Fruit fly (Drosophila melanogaster) whole organism, prepupa: ENCODE data around the gene CG33098.
A peak's percentile ranks its signal among the peaks of the same experiment; 100 is the strongest.

Source experiments
- Blimp-1 ChIP-seq: fragments of 200-800 bp; sonication (Bioruptor generic); optimal IDR thresholded peaks from 3 replicates; lab custom pipeline; 2017; ENCODE audit warnings: missing biosample characterization, missing genetic modification characterization, mild to moderate bottlenecking, moderate library complexity, missing genetic modification reagents
- CG10669 ChIP-seq: fragments of 200-800 bp; sonication (Bioruptor generic); optimal IDR thresholded peaks from 3 replicates; lab custom pipeline; 2018; ENCODE audit warnings: missing biosample characterization, mild to moderate bottlenecking, missing genetic modification characterization, moderate library complexity
- CG11762 ChIP-seq: fragments of 200-800 bp; sonication (Bioruptor generic); optimal IDR thresholded peaks from 3 replicates; lab custom pipeline; 2016; ENCODE audit warnings: missing biosample characterization, missing genetic modification characterization; ENCODE audit not compliant: insufficient read depth
- CG11902 ChIP-seq: fragments of 200-800 bp; sonication (Bioruptor generic); optimal IDR thresholded peaks from 3 replicates; lab custom pipeline; 2016; ENCODE audit warnings: missing biosample characterization, missing genetic modification characterization
- CG1621 ChIP-seq: fragments of 200-800 bp; sonication (Bioruptor generic); optimal IDR thresholded peaks from 3 replicates; lab custom pipeline; 2018; ENCODE audit warnings: missing biosample characterization, mild to moderate bottlenecking, missing genetic modification characterization
- CG3032 ChIP-seq: fragments of 200-800 bp; optimal IDR thresholded peaks from 2 replicates; lab custom pipeline; 2019; ENCODE audit warnings: missing biosample characterization, mild to moderate bottlenecking, missing genetic modification characterization, moderate library complexity
- CG34406 ChIP-seq: fragments of 200-800 bp; sonication (Bioruptor generic); optimal IDR thresholded peaks from 3 replicates; lab custom pipeline; 2016; ENCODE audit warnings: missing biosample characterization, missing genetic modification characterization
- CG3919 ChIP-seq: fragments of 200-800 bp; sonication (Bioruptor generic); optimal IDR thresholded peaks from 3 replicates; lab custom pipeline; 2016; ENCODE audit warnings: missing biosample characterization, missing genetic modification characterization
- CG4318 ChIP-seq: fragments of 200-800 bp; sonication (Bioruptor generic); optimal IDR thresholded peaks from 3 replicates; lab custom pipeline; 2017; ENCODE audit warnings: missing biosample characterization, mild to moderate bottlenecking, missing genetic modification characterization
- CG6163 ChIP-seq: fragments of 200-800 bp; sonication (Bioruptor generic); IDR thresholded peaks from 3 replicates; pipeline ENCODE4 v1.3.6; 2022; ENCODE audit warnings: missing biosample characterization, missing genetic modification characterization
- CG6276 ChIP-seq: fragments of 200-800 bp; sonication (Bioruptor generic); optimal IDR thresholded peaks from 2 replicates; lab custom pipeline; 2017; ENCODE audit warnings: missing biosample characterization, mild to moderate bottlenecking, missing genetic modification characterization
- CG6792 ChIP-seq: fragments of 200-800 bp; sonication (Bioruptor generic); optimal IDR thresholded peaks from 3 replicates; lab custom pipeline; 2016; ENCODE audit warnings: missing biosample characterization, missing genetic modification characterization
- CG6808 ChIP-seq: fragments of 200-800 bp; sonication (Bioruptor generic); optimal IDR thresholded peaks from 3 replicates; lab custom pipeline; 2017; ENCODE audit warnings: missing biosample characterization, missing genetic modification characterization, mild to moderate bottlenecking, moderate library complexity, missing genetic modification reagents
- CG7368 ChIP-seq: fragments of 200-800 bp; sonication (Bioruptor generic); optimal IDR thresholded peaks from 3 replicates; lab custom pipeline; 2016; ENCODE audit warnings: missing biosample characterization, missing genetic modification characterization
- CG8119 ChIP-seq: fragments of 200-800 bp; sonication (Bioruptor generic); IDR thresholded peaks from 3 replicates; pipeline ENCODE4 v1.3.6; 2022; ENCODE audit warnings: missing biosample characterization, missing genetic modification characterization
- CG8319 ChIP-seq: fragments of 200-800 bp; sonication (Bioruptor generic); optimal IDR thresholded peaks from 3 replicates; lab custom pipeline; 2016; ENCODE audit warnings: missing biosample characterization, missing genetic modification characterization
- Eip78C ChIP-seq: fragments of 200-800 bp; sonication (Bioruptor generic); peaks from one replicate; lab custom pipeline; 2016; ENCODE audit warnings: missing biosample characterization, missing genetic modification characterization
- Eip93F ChIP-seq: fragments of 200-800 bp; sonication (Bioruptor generic); optimal IDR thresholded peaks from 2 replicates; lab custom pipeline; 2016; ENCODE audit warnings: missing biosample characterization, mild to moderate bottlenecking, missing genetic modification characterization
- Ets21C ChIP-seq: fragments of 200-800 bp; sonication (Bioruptor generic); optimal IDR thresholded peaks from 3 replicates; lab custom pipeline; 2016; ENCODE audit warnings: missing biosample characterization, missing genetic modification characterization
- Hr4 ChIP-seq: fragments of 200-800 bp; sonication (Bioruptor generic); optimal IDR thresholded peaks from 3 replicates; lab custom pipeline; 2016; ENCODE audit warnings: missing biosample characterization, missing genetic modification characterization
- Lpt ChIP-seq: fragments of 200-800 bp; sonication (Bioruptor generic); optimal IDR thresholded peaks from 3 replicates; lab custom pipeline; 2016; ENCODE audit warnings: missing biosample characterization, missing genetic modification characterization
- OdsH ChIP-seq: fragments of 200-800 bp; sonication (Bioruptor generic); optimal IDR thresholded peaks from 3 replicates; lab custom pipeline; 2016; ENCODE audit warnings: missing biosample characterization, missing genetic modification characterization
- Smox ChIP-seq: fragments of 200-800 bp; sonication (Bioruptor generic); optimal IDR thresholded peaks from 3 replicates; lab custom pipeline; 2016; ENCODE audit warnings: missing biosample characterization, missing genetic modification characterization
- Sox15 ChIP-seq: fragments of 200-800 bp; sonication (Bioruptor generic); optimal IDR thresholded peaks from 3 replicates; lab custom pipeline; 2016; ENCODE audit warnings: missing biosample characterization, missing genetic modification characterization
- achi ChIP-seq: fragments of 200-800 bp; sonication (Bioruptor generic); optimal IDR thresholded peaks from 3 replicates; lab custom pipeline; 2016; ENCODE audit warnings: missing biosample characterization, missing genetic modification characterization
- dsx ChIP-seq: fragments of 200-800 bp; optimal IDR thresholded peaks from 3 replicates; lab custom pipeline; 2019; ENCODE audit warnings: missing biosample characterization, mild to moderate bottlenecking, missing genetic modification characterization, moderate library complexity; ENCODE audit not compliant: poor library complexity, severe bottlenecking
- eg ChIP-seq: fragments of 200-800 bp; sonication (Bioruptor generic); IDR thresholded peaks from 3 replicates; pipeline ENCODE4 v1.3.6; 2022; ENCODE audit warnings: missing biosample characterization, missing genetic modification characterization
- fd59A ChIP-seq: fragments of 200-800 bp; sonication (Bioruptor generic); optimal IDR thresholded peaks from 2 replicates; lab custom pipeline; 2017; ENCODE audit warnings: missing biosample characterization, mild to moderate bottlenecking, missing genetic modification characterization, missing genetic modification reagents
- fkh ChIP-seq: fragments of 200-800 bp; sonication (Bioruptor generic); optimal IDR thresholded peaks from 3 replicates; lab custom pipeline; 2017; ENCODE audit warnings: missing biosample characterization, mild to moderate bottlenecking, missing genetic modification characterization, moderate library complexity
- lz ChIP-seq: fragments of 200-800 bp; sonication (Bioruptor generic); optimal IDR thresholded peaks from 3 replicates; lab custom pipeline; 2016; ENCODE audit warnings: missing biosample characterization, missing genetic modification characterization
- net ChIP-seq: fragments of 200-800 bp; sonication (Bioruptor generic); optimal IDR thresholded peaks from 3 replicates; lab custom pipeline; 2016; ENCODE audit warnings: missing biosample characterization, missing genetic modification characterization
- pdm3 ChIP-seq: fragments of 200-800 bp; sonication (Bioruptor generic); optimal IDR thresholded peaks from 3 replicates; lab custom pipeline; 2016; ENCODE audit warnings: missing biosample characterization, missing genetic modification characterization
- salr ChIP-seq, 2 experiments: fragments of 200-800 bp; sonication (Bioruptor generic); optimal IDR thresholded peaks; 3 replicates each; lab custom pipeline; 2016 to 2018; ENCODE audit warnings: missing biosample characterization in 2 of 2, missing genetic modification characterization in 2 of 2, mild to moderate bottlenecking in 1 of 2
- topi ChIP-seq: fragments of 200-800 bp; sonication (Bioruptor generic); optimal IDR thresholded peaks from 3 replicates; lab custom pipeline; 2016; ENCODE audit warnings: missing biosample characterization, missing genetic modification characterization
- vri ChIP-seq: fragments of 200-800 bp; sonication (Bioruptor generic); optimal IDR thresholded peaks from 3 replicates; lab custom pipeline; 2016; ENCODE audit warnings: missing biosample characterization, mild to moderate bottlenecking, missing genetic modification characterization

Gene CG33098

dm6 chr3R:12381130-12381700 lies 5.8 kb upstream of the CG33098 start (continued):
- TF ChIP-seq dsx, result no peak
- TF ChIP-seq CG6276 (GFP tag; lab: Kevin White, UChicago), result peak; percentile 44
- TF ChIP-seq Ets21C (GFP tag; lab: Kevin White, UChicago), result no peak
- no peak for TF ChIP-seq salr (GFP tag; optimal IDR thresholded peaks at IDR 0.05; lab: Kevin White, UChicago)
- no peak for TF ChIP-seq CG6808 (GFP tag; lab: Kevin White, UChicago)
- peak; percentile 34 for TF ChIP-seq pdm3 (GFP tag; lab: Kevin White, UChicago)
- TF ChIP-seq Hr4 (GFP tag; lab: Kevin White, UChicago), result peak; percentile 54
- peak; percentile 3 for TF ChIP-seq net (GFP tag; lab: Kevin White, UChicago)
- no peak for TF ChIP-seq Eip93F (GFP tag; lab: Kevin White, UChicago)
- no peak for TF ChIP-seq CG34406 (GFP tag; lab: Kevin White, UChicago)
- TF ChIP-seq Blimp-1 (GFP tag; lab: Kevin White, UChicago), result no peak
- TF ChIP-seq CG1621, result no peak
- no peak for TF ChIP-seq lz (GFP tag; lab: Kevin White, UChicago)
- TF ChIP-seq Smox (GFP tag; lab: Kevin White, UChicago), result no peak

- TF ChIP-seq achi, result no peak
- TF ChIP-seq topi (GFP tag; lab: Kevin White, UChicago), result no peak
- no peak for TF ChIP-seq Smox (GFP tag; lab: Kevin White, UChicago)
- no peak for TF ChIP-seq CG7368 (GFP tag; lab: Kevin White, UChicago)
- no peak for TF ChIP-seq vri (GFP tag; lab: Kevin White, UChicago)
Observed at dm6 chr3R:12382563-12382962, 4.4 kb upstream of the CG33098 start, which contains the start of gene CG10035. Gene CG10035 (minus strand): TSS chr3R:12382691.

- TF ChIP-seq net (GFP tag; lab: Kevin White, UChicago) (no peak), CG11762 (no peak), Smox (GFP tag; lab: Kevin White, UChicago) (no peak), dsx (no peak), CG11902 (GFP tag; lab: Kevin White, UChicago) (no peak), CG6792 (no peak), CG3032 (tag; lab: Kevin White, UChicago) (no peak), eg (GFP tag; lab: Robert Waterston, UW) (no peak), OdsH (GFP tag; lab: Kevin White, UChicago) (no peak), fd59A (no peak), Lpt (GFP tag; lab: Kevin White, UChicago) (no peak), CG8119 (GFP tag; lab: Robert Waterston, UW) (no peak), Eip78C (GFP tag; lab: Kevin White, UChicago) (no peak), achi (no peak), CG10669 (no peak), lz (GFP tag; lab: Kevin White, UChicago) (no peak), CG3919 (GFP tag; lab: Kevin White, UChicago) (no peak)
Observed at dm6 chr3R:12383036-12383435, 4.0 kb upstream of the CG33098 start, which contains the start of gene GstD11. Gene GstD11 (plus strand): TSS chr3R:12383336.

- TF ChIP-seq fkh (GFP tag; lab: Kevin White, UChicago) (peak; percentile 73), CG4318 (no peak), Eip78C (GFP tag; lab: Kevin White, UChicago) (peak; percentile 71)
Observed at dm6 chr3R:12383784-12384183, 3.2 kb upstream of the CG33098 start.

- TF ChIP-seq CG7368 (GFP tag; lab: Kevin White, UChicago), result no peak
- 0 out of 3 replicates have a peak, but pooled peaks have one; percentile 18 for TF ChIP-seq eg (GFP tag; lab: Robert Waterston, UW)
- TF ChIP-seq CG11902 (GFP tag; lab: Kevin White, UChicago), result no peak
- TF ChIP-seq CG8319, result no peak
- TF ChIP-seq Sox15 (GFP tag; lab: Kevin White, UChicago), result no peak
- peak; percentile 24 for TF ChIP-seq Lpt (GFP tag; lab: Kevin White, UChicago)
- no peak for TF ChIP-seq Eip78C (GFP tag; lab: Kevin White, UChicago)
- TF ChIP-seq CG6163, result no peak
- TF ChIP-seq, all 60 proteins: peak for 2
Observed at dm6 chr3R:12384274-12384673, 2.7 kb upstream of the CG33098 start.
